Worm (Caenorhabditis elegans) whole organism, midembryonic: Measurements from ENCODE around the gene flwr-1.

Experiments used
- flt-1 ChIP-seq: fragments of 200-800 bp; sonication (Bioruptor generic); IDR thresholded peaks from 2 replicates; pipeline ENCODE4 v1.3.6; 2022; ENCODE audit warnings: missing genetic modification characterization, missing compliant biosample characterization
- tab-1 ChIP-seq: fragments of 200-800 bp; sonication (Bioruptor generic); IDR thresholded peaks from 2 replicates; pipeline ENCODE4 v1.3.6; 2022; ENCODE audit warnings: missing genetic modification characterization, missing compliant biosample characterization

ce11 chrX:15003891-15004550, 34.0 kb upstream of the flwr-1 start, which contains the start of gene slc-25A18.1:
- TF ChIP-seq flt-1 (GFP tag; lab: Robert Waterston, UW) (no peak), tab-1 (no peak)
